Worm (Caenorhabditis elegans): ENCODE data around the gene apt-9.

DNA sequence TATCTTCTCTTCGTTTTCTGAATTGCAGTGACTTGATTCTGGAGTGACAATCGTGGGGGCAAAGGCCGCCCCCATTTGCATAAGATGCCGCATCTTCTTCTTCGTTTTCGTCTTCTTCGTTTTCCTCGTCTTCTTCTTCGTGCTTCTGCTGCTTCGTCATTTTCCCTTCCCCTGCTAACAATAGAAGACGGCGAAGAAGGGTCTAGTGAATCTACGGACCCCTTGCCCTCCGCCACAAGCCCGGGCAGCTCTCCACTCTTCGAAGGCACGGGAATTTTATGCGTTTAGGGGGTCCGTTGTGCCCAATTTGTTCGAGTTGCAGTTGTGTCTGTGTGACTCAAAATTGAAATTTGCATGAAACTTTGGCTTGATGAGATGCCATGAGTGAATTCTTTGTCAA lies 36.5 kb upstream of the apt-9 start:
- TF ChIP-seq pag-3 (tag; optimal IDR thresholded peaks at IDR 0.05; ENCODE audit: borderline replicate concordance) = no peak
- no peak for TF ChIP-seq T23F11.4 (GFP tag; optimal IDR thresholded peaks at IDR 0.05)
- TF ChIP-seq sdc-2 (tag; optimal IDR thresholded peaks at IDR 0.05) = no peak
- no peak for TF ChIP-seq K09A11.1 (tag; optimal IDR thresholded peaks at IDR 0.05; ENCODE audit: insufficient read depth)
- TF ChIP-seq hlh-30 (tag; optimal IDR thresholded peaks at IDR 0.05; ENCODE audit: insufficient read depth) = no peak
- TF ChIP-seq fax-1 (tag; optimal IDR thresholded peaks at IDR 0.05) = no peak
- TF ChIP-seq pqm-1 (tag; optimal IDR thresholded peaks at IDR 0.05) = no peak
- no peak for TF ChIP-seq nhr-11 (tag; optimal IDR thresholded peaks at IDR 0.05)
- TF ChIP-seq hlh-8 (tag; optimal IDR thresholded peaks at IDR 0.05) = no peak
- no peak for TF ChIP-seq rnt-1 (tag; optimal IDR thresholded peaks at IDR 0.05)
- TF ChIP-seq ama-1 (optimal IDR thresholded peaks at IDR 0.05) = no peak

Measured in whole organism, late embryonic.